Fruit fly (Drosophila melanogaster): ENCODE results near the gene CG32713.

dm6 chrX:8436656-8437284, 20.7 kb downstream of the CG32713 start, which contains the start of gene CG1440:
- TF ChIP-seq CTCF (optimal IDR thresholded peaks at IDR 0.05) (no peak), CG8478 (optimal IDR thresholded peaks at IDR 0.05) (no peak)

All from S2 (cell line).